Fruit fly (Drosophila melanogaster) whole organism, embryonic: Measurements from ENCODE around the gene CG3448.

Source experiments
- Adf1 ChIP-seq: fragments of 200-800 bp; sonication (Bioruptor generic); IDR thresholded peaks from 2 replicates; pipeline ENCODE4 v1.3.6; 2022; ENCODE audit warnings: missing biosample characterization, missing genetic modification characterization
- CG11247 ChIP-seq: fragments of 200-800 bp; sonication (Bioruptor generic); IDR thresholded peaks from 2 replicates; pipeline ENCODE4 v1.3.6; 2022; ENCODE audit warnings: missing biosample characterization, missing genetic modification characterization
- CG11560 ChIP-seq: fragments of 200-800 bp; sonication (Bioruptor generic); IDR thresholded peaks from 3 replicates; pipeline ENCODE4 v1.3.6; 2022; ENCODE audit warnings: missing biosample characterization, missing genetic modification characterization
- CG12155 ChIP-seq: fragments of 200-800 bp; sonication (Bioruptor generic); optimal IDR thresholded peaks from 3 replicates; lab custom pipeline; 2016; ENCODE audit warnings: missing biosample characterization, missing genetic modification characterization
- CG12744 ChIP-seq: fragments of 200-800 bp; sonication (Bioruptor generic); optimal IDR thresholded peaks from 2 replicates; lab custom pipeline; 2016; ENCODE audit warnings: missing biosample characterization, missing genetic modification characterization
- CG13894 ChIP-seq: fragments of 200-800 bp; sonication (Bioruptor generic); optimal IDR thresholded peaks from 3 replicates; lab custom pipeline; 2018; ENCODE audit warnings: missing biosample characterization, mild to moderate bottlenecking, missing genetic modification characterization, moderate library complexity
- CG15269 ChIP-seq: fragments of 200-800 bp; sonication (Bioruptor generic); optimal IDR thresholded peaks from 2 replicates; lab custom pipeline; 2018; ENCODE audit warnings: missing biosample characterization, mild to moderate bottlenecking, missing genetic modification characterization, moderate library complexity
- CG15479 ChIP-seq: fragments of 200-800 bp; sonication (Bioruptor generic); optimal IDR thresholded peaks from 3 replicates; lab custom pipeline; 2019; ENCODE audit warnings: missing biosample characterization, mild to moderate bottlenecking, missing genetic modification characterization, moderate library complexity
- CG18011 ChIP-seq: fragments of 200-800 bp; sonication (Bioruptor generic); optimal IDR thresholded peaks from 2 replicates; lab custom pipeline; 2017; ENCODE audit warnings: missing biosample characterization, missing genetic modification characterization, mild to moderate bottlenecking, moderate library complexity, missing genotype
- CG18599 ChIP-seq: fragments of 200-800 bp; sonication (Bioruptor generic); optimal IDR thresholded peaks from 3 replicates; lab custom pipeline; 2017; ENCODE audit warnings: missing biosample characterization, missing genetic modification characterization, mild to moderate bottlenecking, moderate library complexity, missing genetic modification reagents
- CG2889 ChIP-seq: fragments of 200-800 bp; sonication (Bioruptor generic); IDR thresholded peaks from 3 replicates; pipeline ENCODE4 v1.3.6; 2022; ENCODE audit warnings: missing biosample characterization, missing genetic modification characterization
- CG30431 ChIP-seq: fragments of 200-800 bp; sonication (Bioruptor generic); optimal IDR thresholded peaks from 2 replicates; lab custom pipeline; 2017; ENCODE audit warnings: missing biosample characterization, missing genetic modification characterization
- CG33213 ChIP-seq: fragments of 200-800 bp; sonication (Bioruptor generic); optimal IDR thresholded peaks from 3 replicates; lab custom pipeline; 2016; ENCODE audit warnings: missing biosample characterization, missing genetic modification characterization
- CG3407 ChIP-seq: fragments of 200-800 bp; sonication (Bioruptor generic); optimal IDR thresholded peaks from 2 replicates; lab custom pipeline; 2018; ENCODE audit warnings: missing biosample characterization, mild to moderate bottlenecking, missing genetic modification characterization
- CG34224 ChIP-seq: fragments of 200-800 bp; sonication (Bioruptor generic); IDR thresholded peaks from 3 replicates; pipeline ENCODE4 v1.3.6; 2022; ENCODE audit warnings: missing biosample characterization, missing genetic modification characterization; ENCODE audit not compliant: partially characterized antibody
- CG34376 ChIP-seq: fragments of 200-800 bp; sonication (Bioruptor generic); optimal IDR thresholded peaks from 2 replicates; lab custom pipeline; 2018; ENCODE audit warnings: missing biosample characterization, mild to moderate bottlenecking, missing genetic modification characterization
- CG4360 ChIP-seq: fragments of 200-800 bp; sonication (Bioruptor generic); IDR thresholded peaks from 2 replicates; pipeline ENCODE4 v1.3.6; 2022; ENCODE audit warnings: missing biosample characterization, missing genetic modification characterization
- CG4707 ChIP-seq: fragments of 200-800 bp; sonication (Bioruptor generic); optimal IDR thresholded peaks from 2 replicates; lab custom pipeline; 2018; ENCODE audit warnings: missing biosample characterization, mild to moderate bottlenecking, missing genetic modification characterization, moderate library complexity
- CG7963 ChIP-seq: fragments of 200-800 bp; sonication (Bioruptor generic); IDR thresholded peaks from 3 replicates; pipeline ENCODE4 v1.3.6; 2022; ENCODE audit warnings: missing biosample characterization, missing genetic modification characterization; ENCODE audit not compliant: partially characterized antibody
- CkIIα-i1 ChIP-seq: fragments of 200-800 bp; sonication (Bioruptor generic); IDR thresholded peaks from 2 replicates; pipeline ENCODE4 v1.3.6; 2022; ENCODE audit warnings: missing biosample characterization, missing genetic modification characterization
- D19B ChIP-seq: fragments of 200-800 bp; sonication (Bioruptor generic); optimal IDR thresholded peaks from 2 replicates; lab custom pipeline; 2017; ENCODE audit warnings: missing biosample characterization, mild to moderate bottlenecking, missing genetic modification characterization
- Deaf1 ChIP-seq: fragments of 200-800 bp; optimal IDR thresholded peaks from 3 replicates; lab custom pipeline; 2019; ENCODE audit warnings: missing biosample characterization, mild to moderate bottlenecking, missing genetic modification characterization, moderate library complexity
- Dll ChIP-seq: fragments of 200-800 bp; sonication (Bioruptor generic); IDR thresholded peaks from 4 replicates; pipeline ENCODE4 v1.3.6; 2022; ENCODE audit warnings: missing biosample characterization, missing genetic modification characterization; ENCODE audit not compliant: partially characterized antibody
- Drgx ChIP-seq: fragments of 200-800 bp; sonication (Bioruptor generic); IDR thresholded peaks from 2 replicates; pipeline ENCODE4 v1.3.6; 2022; ENCODE audit warnings: missing biosample characterization, missing genetic modification characterization
- E2f1 ChIP-seq: fragments of 200-800 bp; sonication (Bioruptor generic); IDR thresholded peaks from 2 replicates; pipeline ENCODE4 v1.3.6; 2022; ENCODE audit warnings: missing biosample characterization, missing genetic modification characterization
- Ets65A ChIP-seq: fragments of 200-800 bp; sonication (Bioruptor generic); peaks from one replicate; lab custom pipeline; 2016; ENCODE audit warnings: missing biosample characterization, missing genetic modification characterization
- Mad ChIP-seq: fragments of 200-800 bp; sonication (Bioruptor generic); optimal IDR thresholded peaks from 2 replicates; lab custom pipeline; 2016; ENCODE audit warnings: missing biosample characterization, missing genetic modification characterization
- NK7.1 ChIP-seq: fragments of 200-800 bp; sonication (Bioruptor generic); optimal IDR thresholded peaks from 3 replicates; lab custom pipeline; 2016; ENCODE audit warnings: missing biosample characterization, missing genetic modification characterization
- Oli ChIP-seq: fragments of 200-800 bp; sonication (Bioruptor generic); optimal IDR thresholded peaks from 2 replicates; lab custom pipeline; 2018; ENCODE audit warnings: missing biosample characterization, mild to moderate bottlenecking, missing genetic modification characterization, moderate library complexity
- Sox100B ChIP-seq: fragments of 200-800 bp; sonication (Bioruptor generic); optimal IDR thresholded peaks from 3 replicates; lab custom pipeline; 2018; ENCODE audit warnings: missing biosample characterization, mild to moderate bottlenecking, missing genetic modification characterization
- Tbp ChIP-seq: fragments of >200 bp; optimal IDR thresholded peaks from 2 replicates; lab custom pipeline; 2018; ENCODE audit warnings: missing biosample characterization, missing genetic modification characterization
- dpn ChIP-seq, 2 experiments: fragments of 200-800 bp; sonication (Bioruptor generic); optimal IDR thresholded peaks; 3 replicates each; lab custom pipeline; 2016; ENCODE audit warnings: missing biosample characterization in 2 of 2, missing genetic modification characterization in 2 of 2
- grn ChIP-seq: fragments of 200-800 bp; sonication (Bioruptor generic); optimal IDR thresholded peaks from 3 replicates; lab custom pipeline; 2017; ENCODE audit warnings: missing biosample characterization, missing genetic modification characterization
- gt ChIP-seq: fragments of 200-800 bp; sonication (Bioruptor generic); IDR thresholded peaks from 2 replicates; pipeline ENCODE4 v1.3.6; 2022; ENCODE audit warnings: missing biosample characterization, missing genetic modification characterization
- h ChIP-seq: fragments of >200 bp; optimal IDR thresholded peaks from 2 replicates; lab custom pipeline; 2017
- klu ChIP-seq: fragments of 200-800 bp; sonication (Bioruptor generic); IDR thresholded peaks from 2 replicates; pipeline ENCODE4 v1.3.6; 2022; ENCODE audit warnings: missing biosample characterization, missing genetic modification characterization
- lov ChIP-seq, 2 experiments: fragments of 200-800 bp in 1 of 2; fragments of >200 bp in 1 of 2; sonication (Bioruptor generic) in 1 of 2; IDR thresholded peaks in 1 of 2; optimal IDR thresholded peaks in 1 of 2; 2 replicates in 1 of 2; 3 replicates in 1 of 2; pipeline versions ENCODE4 v1.3.6 to Lab custom; 2017 to 2022; ENCODE audit warnings: missing biosample characterization in 1 of 2, missing genetic modification characterization in 1 of 2
- mirr ChIP-seq: fragments of 200-800 bp; sonication (Bioruptor generic); optimal IDR thresholded peaks from 3 replicates; lab custom pipeline; 2018; ENCODE audit warnings: missing biosample characterization, mild to moderate bottlenecking, missing genetic modification characterization
- nerfin-2 ChIP-seq: fragments of 200-800 bp; sonication (Bioruptor generic); IDR thresholded peaks from 2 replicates; pipeline ENCODE4 v1.3.6; 2022; ENCODE audit warnings: missing biosample characterization, missing genetic modification characterization; ENCODE audit not compliant: partially characterized antibody
- pros ChIP-seq: fragments of 200-800 bp; sonication (Bioruptor generic); optimal IDR thresholded peaks from 3 replicates; lab custom pipeline; 2019; ENCODE audit warnings: missing biosample characterization, mild to moderate bottlenecking, missing genetic modification characterization, moderate library complexity
- ranshi ChIP-seq: fragments of 200-800 bp; sonication (Bioruptor generic); IDR thresholded peaks from 2 replicates; pipeline ENCODE4 v1.3.6; 2022; ENCODE audit warnings: missing biosample characterization, missing genetic modification characterization
- rib ChIP-seq: fragments of 200-800 bp; sonication (Bioruptor generic); IDR thresholded peaks from 2 replicates; pipeline ENCODE4 v1.3.6; 2022; ENCODE audit warnings: missing biosample characterization, missing genetic modification characterization
- sd ChIP-seq: fragments of 200-800 bp; sonication (Bioruptor generic); optimal IDR thresholded peaks from 3 replicates; lab custom pipeline; 2018; ENCODE audit warnings: missing biosample characterization, mild to moderate bottlenecking, missing genetic modification characterization, moderate library complexity
- sna ChIP-seq: fragments of 200-800 bp; sonication (Bioruptor generic); IDR thresholded peaks from 2 replicates; pipeline ENCODE4 v1.3.6; 2022; ENCODE audit warnings: missing biosample characterization, missing genetic modification characterization; ENCODE audit not compliant: partially characterized antibody
- sug ChIP-seq: fragments of 200-800 bp; optimal IDR thresholded peaks from 2 replicates; lab custom pipeline; 2019; ENCODE audit warnings: missing biosample characterization, mild to moderate bottlenecking, missing genetic modification characterization, moderate library complexity
- trh ChIP-seq: fragments of 200-800 bp; sonication (Bioruptor generic); optimal IDR thresholded peaks from 2 replicates; lab custom pipeline; 2016; ENCODE audit warnings: missing biosample characterization, missing genetic modification characterization
- tup ChIP-seq: fragments of 200-800 bp; sonication (Bioruptor generic); optimal IDR thresholded peaks from 2 replicates; lab custom pipeline; 2016; ENCODE audit warnings: missing biosample characterization, mild to moderate bottlenecking, missing genetic modification characterization, moderate library complexity
- usp ChIP-seq: fragments of >200 bp; optimal IDR thresholded peaks from 2 replicates; lab custom pipeline; 2017; ENCODE audit warnings: missing biosample characterization, missing genetic modification characterization
- vnd ChIP-seq: fragments of 200-800 bp; sonication (Bioruptor generic); IDR thresholded peaks from 3 replicates; pipeline ENCODE4 v1.3.6; 2022; ENCODE audit warnings: missing biosample characterization, missing genetic modification characterization; ENCODE audit not compliant: partially characterized antibody

The CG3448 gene

dm6 chr3L:9451522-9452118 lies at the start of gene CG3448, which contains the start of gene ghi (continued):
- TF ChIP-seq CG30431 (GFP tag; lab: Kevin White, UChicago) (no peak), vnd (GFP tag; lab: Robert Waterston, UW) (peak; percentile 54), Sox100B (GFP tag; lab: Kevin White, UChicago) (peak; percentile 65), Ets65A (GFP tag; lab: Kevin White, UChicago) (peak; percentile 86), NK7.1 (no peak), klu (GFP tag; lab: Robert Waterston, UW) (no peak), trh (GFP tag; lab: Kevin White, UChicago) (no peak), lov (optimal IDR thresholded peaks at IDR 0.05; lab: Kevin White, UChicago) (no peak), lov (GFP tag; IDR thresholded peaks at IDR 0.05; lab: Robert Waterston, UW) (no peak), h (lab: Kevin White, UChicago) (no peak), Oli (tag; lab: Kevin White, UChicago) (no peak), D19B (GFP tag; lab: Kevin White, UChicago) (no peak), Dll (peak; percentile 77), sna (GFP tag; lab: Robert Waterston, UW) (peak; percentile 90), usp (GFP tag; lab: Kevin White, UChicago) (no peak), CG33213 (peak; percentile 6), dpn (GFP tag; optimal IDR thresholded peaks at IDR 0.05; lab: Kevin White, UChicago) (peak; percentile 56 to 63), E2f1 (GFP tag; lab: Robert Waterston, UW) (peak; percentile 15; the same call in 1 of the 2 replicates), CkIIα-i1 (GFP tag; lab: Robert Waterston, UW) (no peak), CG7963 (GFP tag; lab: Robert Waterston, UW) (peak; percentile 69), grn (peak; percentile 1), CG3407 (GFP tag; lab: Kevin White, UChicago) (no peak), CG18599 (GFP tag; lab: Kevin White, UChicago) (peak; percentile 81), CG2889 (GFP tag; lab: Robert Waterston, UW) (no peak), ranshi (peak; percentile 43; the same call in 1 of the 2 replicates), CG11560 (tag; lab: Robert Waterston, UW) (no peak), CG18011 (GFP tag; lab: Kevin White, UChicago) (peak; percentile 46), CG15269 (peak; percentile 28), CG12155 (GFP tag; lab: Kevin White, UChicago) (peak; percentile 57), rib (no peak), CG4707 (no peak), gt (GFP tag; lab: Robert Waterston, UW) (no peak), Mad (peak; percentile 37), mirr (peak; percentile 59), CG4360 (GFP tag; lab: Robert Waterston, UW) (no peak)

DNA sequence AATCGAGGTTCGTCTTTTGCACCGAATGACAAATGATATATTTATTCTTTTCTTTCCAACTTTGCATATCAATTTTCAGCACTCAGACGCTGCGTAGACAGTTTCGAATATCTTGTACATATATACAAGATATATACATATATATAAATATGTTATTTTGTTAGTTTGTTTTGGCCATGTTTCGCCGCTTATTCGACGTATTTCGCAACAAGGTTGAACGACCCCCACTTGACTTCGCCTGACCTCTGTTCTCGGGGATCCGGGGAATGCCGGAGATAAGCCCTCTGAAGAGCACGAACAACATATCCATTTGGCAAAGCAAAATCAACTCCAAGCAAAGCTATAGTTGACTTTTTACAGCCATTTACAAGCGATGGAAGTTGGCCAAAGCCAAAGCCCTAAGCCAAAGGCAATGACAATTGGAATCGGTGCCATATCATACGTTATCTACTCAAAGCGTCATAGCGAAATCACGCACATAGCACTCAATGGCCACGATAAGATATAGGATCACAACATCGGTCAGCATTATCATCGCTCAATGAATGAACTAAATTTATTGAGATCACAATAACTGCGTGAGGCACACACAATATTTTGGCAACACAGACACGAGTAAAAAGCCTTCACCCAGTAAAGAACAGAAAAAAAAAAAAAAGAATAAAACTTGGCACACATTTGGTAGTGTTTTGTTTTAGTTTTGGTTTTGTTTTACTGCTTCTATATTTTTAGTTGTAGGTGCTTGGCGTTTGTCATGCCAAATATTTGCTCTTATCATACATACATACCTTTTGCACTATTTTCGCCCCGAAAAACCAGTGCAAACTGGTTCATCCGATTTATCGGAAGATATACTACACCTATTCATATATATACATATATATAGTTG lies 48.8 kb upstream of the CG3448 start:
- TF ChIP-seq grn (peak; percentile 39), CG34224 (GFP tag; lab: Robert Waterston, UW) (no peak), sug (peak; percentile 44), Adf1 (no peak), CG34376 (GFP tag; lab: Kevin White, UChicago) (peak; percentile 38), CG15479 (GFP tag; lab: Kevin White, UChicago) (no peak), pros (GFP tag; lab: Kevin White, UChicago) (no peak), tup (no peak), Drgx (no peak), sd (tag; lab: Kevin White, UChicago) (peak; percentile 50), Deaf1 (no peak), CG11247 (GFP tag; lab: Robert Waterston, UW) (no peak), nerfin-2 (no peak), CG12744 (GFP tag; lab: Kevin White, UChicago) (no peak), Tbp (GFP tag; lab: Kevin White, UChicago) (no peak), CG13894 (tag; lab: Kevin White, UChicago) (peak; percentile 11)
